Fruit fly (Drosophila melanogaster): ENCODE data around the gene Rb97D.
A peak's percentile ranks its signal among the peaks of the same experiment; 100 is the strongest.

Rb97D gene

DNA sequence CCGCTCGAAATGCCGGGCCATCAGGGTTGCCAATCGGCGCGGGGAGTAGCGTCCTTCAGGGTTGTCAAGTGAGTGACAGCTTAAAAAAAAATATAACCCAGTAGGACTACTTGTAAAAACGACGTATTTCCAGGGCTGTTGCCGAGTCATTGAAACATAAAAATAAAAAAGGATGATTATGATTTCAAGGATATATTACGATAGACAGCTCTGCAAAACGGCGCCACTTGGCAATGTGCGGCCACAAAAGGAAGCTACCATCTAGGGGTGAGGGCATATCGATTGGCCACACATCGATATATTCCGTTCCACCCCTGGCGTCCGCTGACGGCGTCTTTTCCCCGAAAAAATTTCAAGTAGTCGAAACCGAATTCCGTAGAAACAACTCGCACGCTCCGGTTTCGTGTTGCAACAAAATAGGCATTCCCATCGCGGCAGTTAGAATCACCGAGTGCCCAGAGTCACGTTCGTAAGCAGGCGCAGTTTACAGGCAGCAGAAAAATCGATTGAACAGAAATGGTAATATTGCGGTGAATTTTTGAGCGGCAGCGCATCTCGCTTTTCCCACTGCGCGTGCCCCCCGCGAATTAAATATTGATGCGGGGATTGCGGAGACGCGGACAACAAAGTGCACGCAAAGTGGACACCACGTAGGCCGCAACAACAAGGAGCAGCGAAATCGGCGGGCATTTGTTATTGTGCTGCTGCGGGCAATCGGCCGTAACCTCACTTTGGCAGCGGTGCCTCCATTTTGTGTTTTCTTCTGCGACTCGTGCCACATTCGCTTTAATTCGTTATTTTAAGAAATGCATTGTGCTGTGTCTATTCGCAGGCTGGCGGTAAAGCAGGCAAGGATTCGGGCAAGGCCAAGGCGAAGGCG lies 8.7 kb downstream of the Rb97D start, which contains the start of the genes ball and His2Av:
Gene ball, minus strand, starts transcription at position 231 of the 880 bp plus-strand sequence.
Gene His2Av, plus strand, starts transcription at position 353 of the 880 bp plus-strand sequence.
- TF ChIP-seq CTCF (optimal IDR thresholded peaks at IDR 0.05), result peak; percentile 97 to 99
- TF ChIP-seq CG8478 (optimal IDR thresholded peaks at IDR 0.05), result no peak

DNA sequence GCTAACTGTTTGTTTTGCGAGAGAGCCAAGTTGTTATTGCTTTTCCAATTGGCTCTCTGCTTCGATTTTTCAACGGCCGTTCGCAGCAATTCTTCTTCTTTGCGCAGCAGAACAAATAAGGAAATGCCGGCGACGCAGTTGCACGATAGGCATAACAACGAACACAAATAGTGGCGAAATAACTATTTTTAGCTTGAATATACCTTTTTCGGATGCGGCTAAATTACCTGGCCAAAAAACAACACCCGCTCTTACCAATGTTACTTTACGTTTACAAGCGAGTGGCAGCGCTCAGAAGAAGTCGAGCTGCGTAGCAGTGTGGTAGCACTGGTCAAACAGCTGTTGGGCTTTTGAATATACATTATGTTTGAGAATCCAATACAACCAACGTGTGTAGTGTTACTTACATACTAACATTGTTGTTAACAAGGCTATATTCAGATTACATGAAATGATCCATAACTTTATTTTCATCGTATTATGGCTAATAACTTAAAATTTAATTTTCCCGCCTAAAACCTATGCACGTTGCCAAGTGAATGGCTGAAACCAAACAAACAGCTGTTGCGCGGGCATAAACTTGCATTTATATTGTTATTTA lies 12.6 kb downstream of the Rb97D start, which contains the start of the genes Lerp and IntS12:
Gene Lerp, minus strand, starts transcription at position 283 of the 601 bp plus-strand sequence.
Gene IntS12, plus strand, starts transcription at position 529 of the 601 bp plus-strand sequence.
- peak in 1 of 2 experiments; percentile 17 for TF ChIP-seq CTCF (optimal IDR thresholded peaks at IDR 0.05)
- no peak for TF ChIP-seq CG8478 (optimal IDR thresholded peaks at IDR 0.05)

DNA sequence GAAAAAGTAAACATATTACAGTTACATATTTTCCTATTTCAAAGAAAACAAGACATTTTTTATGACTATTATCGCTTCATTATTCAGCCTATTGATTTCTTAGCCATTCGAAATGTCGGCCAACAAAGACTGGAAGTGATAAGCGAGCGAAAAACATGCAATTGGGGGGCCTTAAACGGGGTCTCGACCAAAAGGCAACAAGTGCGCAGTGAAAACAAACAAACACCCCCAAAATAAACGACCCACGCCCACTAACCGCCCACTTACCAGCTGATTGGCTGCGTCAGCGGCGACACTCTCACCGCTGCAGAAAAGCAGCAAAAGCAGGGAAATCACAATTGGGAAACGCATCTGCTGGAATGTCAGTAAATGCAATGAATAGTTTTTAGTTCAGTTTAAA lies 13.3 kb downstream of the Rb97D start:
- TF ChIP-seq CG8478 (optimal IDR thresholded peaks at IDR 0.05), result no peak

DNA sequence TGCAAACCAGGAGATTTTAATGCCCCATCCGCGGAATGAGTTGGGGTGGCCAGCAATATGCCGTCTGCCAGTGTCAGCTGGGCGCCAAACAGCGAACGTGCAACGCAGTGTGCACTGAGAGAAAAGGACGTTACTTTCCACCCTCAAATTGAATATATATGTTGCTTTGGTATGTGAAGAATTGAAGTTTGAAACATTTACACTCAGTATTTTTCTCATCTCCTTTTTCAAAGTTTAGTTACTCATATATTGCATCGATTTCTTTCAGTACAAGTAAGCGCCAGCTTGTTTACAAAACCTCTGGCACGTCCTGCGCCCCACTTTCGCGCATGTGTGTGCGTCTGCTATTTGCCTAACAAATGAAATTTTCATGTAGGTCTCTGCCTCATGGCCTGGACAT lies 16.3 kb downstream of the Rb97D start:
- TF ChIP-seq CG8478 (optimal IDR thresholded peaks at IDR 0.05), result no peak
- no peak for TF ChIP-seq CTCF (optimal IDR thresholded peaks at IDR 0.05)

DNA sequence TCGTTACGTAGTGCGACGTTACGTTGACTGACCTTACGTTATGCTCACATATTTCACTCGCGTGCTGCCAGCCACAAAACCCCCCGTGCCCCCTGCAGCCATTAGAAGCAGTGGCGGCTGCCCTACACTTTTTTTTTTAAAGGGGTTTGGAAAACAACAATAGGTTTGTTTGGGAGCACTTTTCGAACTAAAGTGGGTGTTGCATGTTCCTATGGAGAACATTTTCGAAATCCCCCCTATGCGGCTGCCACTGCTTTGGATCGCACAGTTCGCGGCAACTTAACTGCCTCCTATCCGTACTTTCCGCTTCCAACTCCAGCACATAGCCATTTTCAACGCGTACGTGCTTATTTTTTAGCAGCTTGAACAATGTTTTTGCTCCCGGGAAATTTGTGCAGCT lies 21.8 kb downstream of the Rb97D start:
- TF ChIP-seq CTCF (optimal IDR thresholded peaks at IDR 0.05) (no peak), CG8478 (optimal IDR thresholded peaks at IDR 0.05) (no peak)

DNA sequence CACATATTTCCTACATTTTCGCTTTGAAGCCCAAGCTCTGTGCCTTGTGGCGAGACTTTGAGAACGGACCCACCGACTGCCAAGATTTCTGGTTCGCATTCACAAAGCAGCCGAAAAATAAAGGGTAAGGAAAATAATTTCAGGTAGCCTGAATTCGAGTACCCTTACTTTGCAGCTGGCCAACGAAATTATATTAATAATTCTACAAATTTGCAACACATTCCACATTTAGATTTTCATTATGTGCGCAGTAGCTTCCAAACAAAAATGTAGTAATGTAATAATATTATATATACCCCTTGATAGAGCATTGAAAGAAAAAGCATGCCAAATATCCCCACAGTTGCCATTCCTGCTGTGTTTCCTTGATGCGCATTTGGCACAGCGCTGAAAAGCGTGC lies 29.1 kb downstream of the Rb97D start:
- TF ChIP-seq CG8478 (optimal IDR thresholded peaks at IDR 0.05), result no peak

DNA sequence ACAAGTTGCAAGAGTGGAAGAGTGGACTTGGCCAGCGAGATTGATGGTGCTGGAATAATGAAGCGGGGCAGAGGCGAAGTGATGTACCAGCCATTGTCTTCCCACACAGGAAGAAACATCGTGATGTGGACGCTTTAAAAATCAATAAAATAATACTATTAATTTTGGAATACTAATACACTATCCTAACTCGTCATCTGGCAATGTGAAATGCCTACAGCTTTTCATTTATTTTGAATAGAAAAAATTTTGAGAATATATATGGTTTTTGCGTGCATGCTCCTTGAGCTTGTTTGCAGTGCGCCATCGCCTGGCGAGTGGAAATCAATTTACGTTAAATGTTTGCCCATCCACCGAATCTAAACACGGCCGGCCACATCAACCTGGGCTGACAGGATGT lies 43.7 kb downstream of the Rb97D start:
- TF ChIP-seq CG8478 (optimal IDR thresholded peaks at IDR 0.05), result no peak
- TF ChIP-seq CTCF (optimal IDR thresholded peaks at IDR 0.05), result no peak

Data from S2 (cell line).